Worm (Caenorhabditis elegans): ENCODE measurements around the gene C50B6.9.

Gene C50B6.9

ce11 chrV:13374532-13374931 is 38.4 kb downstream of the C50B6.9 start (continued):
- TF ChIP-seq hlh-4 (tag; optimal IDR thresholded peaks at IDR 0.05) (no peak), egl-27 (tag; optimal IDR thresholded peaks at IDR 0.05) (no peak), F16B12.6 (tag; optimal IDR thresholded peaks at IDR 0.05) (no peak), unc-86 (tag; optimal IDR thresholded peaks at IDR 0.05) (no peak), pax-3 (tag; optimal IDR thresholded peaks at IDR 0.05) (no peak), nhr-76 (tag; optimal IDR thresholded peaks at IDR 0.05) (no peak), aha-1 (tag; optimal IDR thresholded peaks at IDR 0.05) (no peak), unc-130 (tag; optimal IDR thresholded peaks at IDR 0.05) (no peak), zip-4 (GFP tag; optimal IDR thresholded peaks at IDR 0.05) (no peak), nhr-20 (tag; optimal IDR thresholded peaks at IDR 0.05) (peak; percentile 46), C34B4.2 (tag; optimal IDR thresholded peaks at IDR 0.05) (no peak), C04F5.9 (tag; optimal IDR thresholded peaks at IDR 0.05) (no peak), nhr-77 (tag; optimal IDR thresholded peaks at IDR 0.05) (no peak), mab-9 (GFP tag; IDR thresholded peaks at IDR 0.05) (no peak), nhr-47 (tag; optimal IDR thresholded peaks at IDR 0.05) (peak; percentile 18), fkh-8 (tag; optimal IDR thresholded peaks at IDR 0.05) (no peak), ceh-63 (GFP tag; optimal IDR thresholded peaks at IDR 0.05) (no peak), zag-1 (tag; optimal IDR thresholded peaks at IDR 0.05) (no peak), grh-1 (GFP tag; IDR thresholded peaks at IDR 0.05) (peak; percentile 94), snpc-4 (tag; optimal IDR thresholded peaks at IDR 0.05) (no peak), swsn-7 (tag; optimal IDR thresholded peaks at IDR 0.05) (no peak), pag-3 (tag; optimal IDR thresholded peaks at IDR 0.05; ENCODE audit: borderline replicate concordance, insufficient read depth) (no peak), ceh-8 (GFP tag; optimal IDR thresholded peaks at IDR 0.05) (no peak), lin-39 (tag; optimal IDR thresholded peaks at IDR 0.05) (no peak), ztf-11 (tag; optimal IDR thresholded peaks at IDR 0.05) (no peak), lin-14 (GFP tag; optimal IDR thresholded peaks at IDR 0.05) (peak; percentile 84), fkh-4 (tag; optimal IDR thresholded peaks at IDR 0.05; ENCODE audit: borderline replicate concordance) (no peak), ceh-88 (GFP tag; IDR thresholded peaks at IDR 0.05) (no peak), lin-15B (tag; optimal IDR thresholded peaks at IDR 0.05) (no peak), ets-5 (GFP tag; IDR thresholded peaks at IDR 0.05) (no peak), efl-3 (GFP tag; optimal IDR thresholded peaks at IDR 0.05) (no peak), Y116A8C.19 (tag; optimal IDR thresholded peaks at IDR 0.05; ENCODE audit: borderline replicate concordance) (no peak), mep-1 (tag; optimal IDR thresholded peaks at IDR 0.05) (peak; percentile 61), lin-35 (GFP tag; optimal IDR thresholded peaks at IDR 0.05) (peak; percentile 17 to 24), xbp-1 (tag; optimal IDR thresholded peaks at IDR 0.05) (no peak), ceh-82 (tag; optimal IDR thresholded peaks at IDR 0.05) (peak in 2 of 3 experiments; percentile 13 to 26), ceh-90 (tag; optimal IDR thresholded peaks at IDR 0.05) (no peak), sptf-1 (tag; optimal IDR thresholded peaks at IDR 0.05) (no peak), snu-23 (GFP tag; optimal IDR thresholded peaks at IDR 0.05) (peak; percentile 31), ama-1 (optimal IDR thresholded peaks at IDR 0.05) (no peak), unc-98 (GFP tag; IDR thresholded peaks at IDR 0.05) (no peak), isw-1 (GFP tag; IDR thresholded peaks at IDR 0.05) (no peak), rnt-1 (tag; optimal IDR thresholded peaks at IDR 0.05) (peak; percentile 48), elt-3 (tag; optimal IDR thresholded peaks at IDR 0.05) (no peak), lir-3 (tag; optimal IDR thresholded peaks at IDR 0.05; ENCODE audit: poor library complexity) (no peak), efl-1 (optimal IDR thresholded peaks at IDR 0.05) (peak; percentile 19 to 32), efl-1 (GFP tag; optimal IDR thresholded peaks at IDR 0.05 in 1 of 2) (peak in 1 of 2 experiments; percentile 50), nhr-11 (tag; optimal IDR thresholded peaks at IDR 0.05) (no peak), nhr-90 (tag; optimal IDR thresholded peaks at IDR 0.05; ENCODE audit: poor library complexity) (peak; percentile 45), nhr-71 (tag; optimal IDR thresholded peaks at IDR 0.05) (peak; percentile 56), nhr-19 (GFP tag; conservative IDR thresholded peaks at IDR 0.05) (no peak), dpl-1 (GFP tag; optimal IDR thresholded peaks at IDR 0.05) (peak in 1 of 3 experiments; percentile 34), elt-2 (tag; optimal IDR thresholded peaks at IDR 0.05) (no peak)

Data from whole organism, L1 larva.